Worm (Caenorhabditis elegans): ENCODE results near the gene R01E6.5.
A peak's percentile ranks its signal among the peaks of the same experiment; 100 is the strongest.

The R01E6.5 gene

DNA sequence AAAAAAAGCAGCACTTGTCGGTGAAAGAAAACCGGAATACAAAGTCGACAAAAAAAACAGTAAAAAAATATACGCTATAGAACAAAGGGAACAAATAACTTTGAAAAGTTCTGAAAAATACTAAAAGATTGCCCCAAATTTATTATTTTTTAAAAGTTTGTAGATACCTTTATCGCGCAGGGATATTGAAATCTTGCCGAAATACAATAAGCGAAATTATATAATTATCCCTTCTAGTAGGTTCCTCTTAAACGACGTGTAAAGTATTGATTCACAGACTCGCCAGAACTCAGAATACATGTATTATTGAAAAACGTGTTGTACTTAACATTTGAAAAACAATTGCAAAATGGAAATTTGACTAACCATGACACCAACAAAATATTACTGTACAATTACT is 22.5 kb upstream of the R01E6.5 start (continued):
- TF ChIP-seq ceh-8 (GFP tag; optimal IDR thresholded peaks at IDR 0.05) (peak; percentile 97), hlh-4 (tag; optimal IDR thresholded peaks at IDR 0.05) (no peak), tbx-2 (tag; optimal IDR thresholded peaks at IDR 0.05) (peak; percentile 91), nhr-28 (tag; optimal IDR thresholded peaks at IDR 0.05) (no peak), nhr-76 (tag; optimal IDR thresholded peaks at IDR 0.05) (no peak), nhr-12 (tag; optimal IDR thresholded peaks at IDR 0.05) (no peak), nhr-85 (tag) (peak; percentile 93), ceh-90 (tag; optimal IDR thresholded peaks at IDR 0.05) (no peak), pag-3 (tag; optimal IDR thresholded peaks at IDR 0.05; ENCODE audit: borderline replicate concordance, insufficient read depth) (no peak), ets-5 (GFP tag; IDR thresholded peaks at IDR 0.05) (no peak), grh-1 (GFP tag; IDR thresholded peaks at IDR 0.05) (peak; percentile 85), skn-1 (tag; optimal IDR thresholded peaks at IDR 0.05) (peak; percentile 91), lin-15B (tag; optimal IDR thresholded peaks at IDR 0.05) (peak; percentile 30), unc-130 (tag; optimal IDR thresholded peaks at IDR 0.05) (no peak), fos-1 (tag; optimal IDR thresholded peaks at IDR 0.05) (peak; percentile 93), sptf-1 (tag; optimal IDR thresholded peaks at IDR 0.05) (no peak), egl-27 (tag; optimal IDR thresholded peaks at IDR 0.05) (peak; percentile 12), fkh-10 (GFP tag; optimal IDR thresholded peaks at IDR 0.05) (peak; percentile 95), sox-4 (tag; optimal IDR thresholded peaks at IDR 0.05) (peak; percentile 97), nhr-11 (tag; optimal IDR thresholded peaks at IDR 0.05) (peak; percentile 95), unc-98 (GFP tag; IDR thresholded peaks at IDR 0.05) (0 out of 2 replicates have a peak, but pooled peaks have one; percentile 51), nhr-47 (tag; optimal IDR thresholded peaks at IDR 0.05) (peak; percentile 97), lsy-2 (tag; optimal IDR thresholded peaks at IDR 0.05) (peak; percentile 88), dpl-1 (GFP tag; optimal IDR thresholded peaks at IDR 0.05) (peak; percentile 38 to 46 (median 40)), blmp-1 (tag; optimal IDR thresholded peaks at IDR 0.05) (peak; percentile 27), ceh-63 (GFP tag; optimal IDR thresholded peaks at IDR 0.05) (no peak), irx-1 (tag; optimal IDR thresholded peaks at IDR 0.05) (peak; percentile 95), nhr-71 (tag; optimal IDR thresholded peaks at IDR 0.05) (peak; percentile 93), C34B4.2 (tag; optimal IDR thresholded peaks at IDR 0.05) (no peak), lin-39 (tag; optimal IDR thresholded peaks at IDR 0.05) (peak; percentile 96), swsn-7 (tag; optimal IDR thresholded peaks at IDR 0.05) (peak; percentile 89), zag-1 (tag; optimal IDR thresholded peaks at IDR 0.05) (peak; percentile 59), C16A3.4 (tag; optimal IDR thresholded peaks at IDR 0.05) (peak; percentile 97), lin-35 (GFP tag; optimal IDR thresholded peaks at IDR 0.05) (peak; percentile 44 to 83), pax-3 (tag; optimal IDR thresholded peaks at IDR 0.05) (peak; percentile 63), xbp-1 (tag; optimal IDR thresholded peaks at IDR 0.05) (peak; percentile 89), rnt-1 (tag; optimal IDR thresholded peaks at IDR 0.05) (peak; percentile 24), nhr-19 (GFP tag; conservative IDR thresholded peaks at IDR 0.05) (peak; percentile 94)

DNA sequence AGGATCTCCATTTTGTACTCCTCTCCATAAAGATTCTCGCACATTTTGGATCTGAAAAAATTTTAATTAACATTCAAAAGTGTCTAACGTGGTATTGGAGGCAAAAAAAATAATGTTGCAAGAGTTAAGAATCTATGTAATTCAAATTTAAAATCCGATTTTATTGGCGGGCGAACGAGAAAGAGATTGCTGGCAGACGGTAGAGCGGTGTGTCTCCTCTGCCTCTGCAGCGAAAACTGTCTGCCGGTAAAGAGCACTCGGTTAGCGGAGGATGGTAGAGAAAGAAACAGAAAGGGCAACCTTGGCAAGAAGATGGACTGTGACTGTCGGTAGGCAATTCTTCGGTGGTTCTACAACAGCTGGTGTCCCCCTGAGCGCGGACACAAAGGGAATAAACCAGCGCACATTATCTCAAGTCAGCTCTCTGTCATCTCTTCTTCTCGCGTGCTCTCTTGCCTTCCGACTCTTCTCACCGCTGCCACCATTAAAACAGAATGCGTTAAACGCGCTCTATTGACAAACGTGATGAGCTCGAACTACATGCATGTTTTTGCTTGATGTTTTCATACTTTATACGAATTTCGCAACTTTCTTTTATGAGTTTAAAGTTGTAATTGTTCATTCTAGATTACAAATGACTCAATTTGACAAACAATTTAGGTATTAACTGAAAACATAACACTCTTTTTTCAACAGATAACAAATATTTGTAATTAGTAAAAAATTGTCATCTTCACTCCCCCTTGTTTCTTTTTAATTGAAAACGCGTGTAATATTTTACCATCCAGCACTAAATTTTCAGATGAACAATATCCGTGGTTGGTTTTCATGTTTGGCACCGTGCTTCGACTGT is 17.8 kb upstream of the R01E6.5 start, which contains the start of the genes cdk-4 and F18H3.1:
TSS of gene cdk-4 (minus strand) at position 51 of the 853 bp plus-strand sequence.
TSS of gene F18H3.1 (plus strand) at position 803 of the 853 bp plus-strand sequence.
- TF ChIP-seq nhr-90 (tag; optimal IDR thresholded peaks at IDR 0.05; ENCODE audit: poor library complexity): peak; percentile 9
- TF ChIP-seq unc-30 (tag; optimal IDR thresholded peaks at IDR 0.05): no peak
- peak in 1 of 2 experiments; percentile 48 for TF ChIP-seq egl-27 (tag; optimal IDR thresholded peaks at IDR 0.05)
- peak; percentile 38 for TF ChIP-seq jun-1 (tag; optimal IDR thresholded peaks at IDR 0.05)
- no peak for TF ChIP-seq sptf-1 (tag; optimal IDR thresholded peaks at IDR 0.05)
- peak; percentile 79 for TF ChIP-seq nhr-85 (tag)
- no peak for TF ChIP-seq vab-15 (tag; optimal IDR thresholded peaks at IDR 0.05)
- TF ChIP-seq Y116A8C.19 (tag; optimal IDR thresholded peaks at IDR 0.05; ENCODE audit: borderline replicate concordance): no peak
- TF ChIP-seq ces-1 (GFP tag; optimal IDR thresholded peaks at IDR 0.05): no peak
- TF ChIP-seq nhr-19 (GFP tag; conservative IDR thresholded peaks at IDR 0.05): no peak
- TF ChIP-seq nhr-47 (tag; optimal IDR thresholded peaks at IDR 0.05): peak; percentile 30
- TF ChIP-seq ztf-11 (tag; optimal IDR thresholded peaks at IDR 0.05): peak in 1 of 2 experiments; percentile 41
- no peak for TF ChIP-seq zag-1 (tag; optimal IDR thresholded peaks at IDR 0.05)
- TF ChIP-seq efl-3 (GFP tag; optimal IDR thresholded peaks at IDR 0.05): no peak
- TF ChIP-seq ceh-88 (GFP tag; IDR thresholded peaks at IDR 0.05): no peak
- TF ChIP-seq elt-2 (tag; optimal IDR thresholded peaks at IDR 0.05): peak; percentile 5
- TF ChIP-seq nhr-11 (tag; optimal IDR thresholded peaks at IDR 0.05): no peak
- TF ChIP-seq hlh-4 (tag; optimal IDR thresholded peaks at IDR 0.05): no peak
- TF ChIP-seq ceh-82 (tag; optimal IDR thresholded peaks at IDR 0.05): peak in 1 of 3 experiments; percentile 52
- TF ChIP-seq ama-1 (optimal IDR thresholded peaks at IDR 0.05): no peak
- TF ChIP-seq pag-3 (tag; optimal IDR thresholded peaks at IDR 0.05; ENCODE audit: borderline replicate concordance, insufficient read depth): no peak
- no peak for TF ChIP-seq F16B12.6 (tag; optimal IDR thresholded peaks at IDR 0.05)

Measured in whole organism, L1 larva.